Worm (Caenorhabditis elegans) whole organism, L3 larva: ENCODE results near the gene F17H10.1.

ENCODE experiments used
- aly-2 ChIP-seq: fragments of 150-350 bp; optimal IDR thresholded peaks from 2 replicates; lab custom pipeline; 2014; ENCODE audit warnings: missing biosample characterization, missing genetic modification characterization
- ceh-28 ChIP-seq: fragments of 150-350 bp; optimal IDR thresholded peaks from 2 replicates; lab custom pipeline; 2014; ENCODE audit warnings: missing biosample characterization, missing genetic modification reagents, missing genetic modification characterization
- mdl-1 ChIP-seq: fragments of 150-350 bp; optimal IDR thresholded peaks from 2 replicates; lab custom pipeline; 2014; ENCODE audit warnings: missing biosample characterization, missing genetic modification characterization
- nhr-12 ChIP-seq: fragments of 150-350 bp; optimal IDR thresholded peaks from 2 replicates; lab custom pipeline; 2014; ENCODE audit warnings: missing biosample characterization, missing genetic modification characterization
- nhr-25 ChIP-seq: sonication (generic microtip); optimal IDR thresholded peaks from 2 replicates; lab custom pipeline; 2017; ENCODE audit warnings: missing biosample characterization, missing genetic modification characterization
- nhr-77 ChIP-seq: fragments of 150-350 bp; optimal IDR thresholded peaks from 2 replicates; lab custom pipeline; 2014; ENCODE audit warnings: missing biosample characterization, missing genetic modification characterization
- snpc-4 ChIP-seq: fragments of 150-350 bp; optimal IDR thresholded peaks from 2 replicates; lab custom pipeline; 2014; ENCODE audit warnings: missing biosample characterization, missing genetic modification characterization
- tbx-2 ChIP-seq: sonication (generic microtip); optimal IDR thresholded peaks from 2 replicates; lab custom pipeline; 2016; ENCODE audit warnings: mild to moderate bottlenecking, missing genetic modification characterization, missing compliant biosample characterization
- zag-1 ChIP-seq: fragments of 150-350 bp; optimal IDR thresholded peaks from 2 replicates; lab custom pipeline; 2014; ENCODE audit warnings: missing biosample characterization, missing genetic modification characterization
- ztf-11 ChIP-seq: fragments of 150-350 bp; optimal IDR thresholded peaks from 2 replicates; lab custom pipeline; 2014; ENCODE audit warnings: missing biosample characterization, missing genetic modification characterization

- TF ChIP-seq nhr-77 (tag; lab: Kevin White, UChicago) (no peak), mdl-1 (tag; lab: Kevin White, UChicago) (no peak), ztf-11 (tag; lab: Kevin White, UChicago) (no peak), aly-2 (tag; lab: Kevin White, UChicago) (no peak), ceh-28 (tag; lab: Kevin White, UChicago) (no peak), snpc-4 (tag; lab: Kevin White, UChicago) (no peak), zag-1 (tag; lab: Kevin White, UChicago) (no peak), tbx-2 (tag; lab: Kevin White, UChicago) (no peak), nhr-12 (tag; lab: Kevin White, UChicago) (no peak), nhr-25 (tag; lab: Kevin White, UChicago) (peak; percentile 92)
Measured at ce11 chrX:13141440-13141839, 36.4 kb downstream of the F17H10.1 start, which contains the start of gene F09A5.3.
